Worm (Caenorhabditis elegans) whole organism, L2 larva: ENCODE data around the gene rps-16.
A peak's percentile ranks its signal among the peaks of the same experiment; 100 is the strongest.

Source experiments
- C34F6.9 ChIP-seq: fragments of 150-350 bp; optimal IDR thresholded peaks from 2 replicates; lab custom pipeline; 2014; ENCODE audit warnings: missing biosample characterization, missing genetic modification characterization
- R02D3.7 ChIP-seq: fragments of 150-350 bp; optimal IDR thresholded peaks from 2 replicates; lab custom pipeline; 2014; ENCODE audit warnings: missing biosample characterization, missing genetic modification characterization
- Y55F3AM.14 ChIP-seq: fragments of 200-800 bp; sonication (Bioruptor generic); optimal IDR thresholded peaks from 2 replicates; lab custom pipeline; 2018; ENCODE audit warnings: mild to moderate bottlenecking, missing genetic modification characterization, missing compliant biosample characterization
- ama-1 ChIP-seq: fragments of 150-350 bp; optimal IDR thresholded peaks from 2 replicates; lab custom pipeline; 2018; ENCODE audit warnings: inconsistent platforms
- ceh-16 ChIP-seq: fragments of 150-350 bp; optimal IDR thresholded peaks from 2 replicates; lab custom pipeline; 2014; ENCODE audit warnings: missing biosample characterization, missing genetic modification characterization
- crh-2 ChIP-seq: sonication (generic microtip); optimal IDR thresholded peaks from 2 replicates; lab custom pipeline; 2017; ENCODE audit warnings: missing biosample characterization, missing genetic modification characterization
- dmd-4 ChIP-seq: sonication (generic microtip); optimal IDR thresholded peaks from 2 replicates; lab custom pipeline; 2017; ENCODE audit warnings: missing biosample characterization, missing genetic modification characterization
- egl-27 ChIP-seq: sonication (generic microtip); optimal IDR thresholded peaks from 3 replicates; lab custom pipeline; 2017; ENCODE audit warnings: missing biosample characterization, missing genetic modification reagents, missing genetic modification characterization
- elt-1 ChIP-seq: fragments of 150-350 bp; optimal IDR thresholded peaks from 2 replicates; lab custom pipeline; 2014; ENCODE audit warnings: missing biosample characterization, missing genetic modification characterization
- elt-3 ChIP-seq: sonication (generic microtip); optimal IDR thresholded peaks from 2 replicates; lab custom pipeline; 2017; ENCODE audit warnings: missing biosample characterization, missing genetic modification characterization
- fos-1 ChIP-seq: fragments of 150-350 bp; optimal IDR thresholded peaks from 2 replicates; lab custom pipeline; 2014; ENCODE audit warnings: missing biosample characterization, missing genetic modification characterization
- gmeb-1 ChIP-seq: fragments of 150-350 bp; optimal IDR thresholded peaks from 2 replicates; lab custom pipeline; 2014; ENCODE audit warnings: missing biosample characterization, missing genetic modification characterization
- lin-13 ChIP-seq: fragments of 150-350 bp; optimal IDR thresholded peaks from 2 replicates; lab custom pipeline; 2014; ENCODE audit warnings: missing biosample characterization, missing genetic modification reagents, missing genetic modification characterization
- lsy-2 ChIP-seq, 2 experiments: fragments of 150-350 bp in 1 of 2; sonication (generic microtip) in 1 of 2; optimal IDR thresholded peaks; 2 replicates each; lab custom pipeline; 2014 to 2017; ENCODE audit warnings: missing biosample characterization in 2 of 2, missing genetic modification characterization in 2 of 2
- mbf-1 ChIP-seq: sonication (generic microtip); optimal IDR thresholded peaks from 2 replicates; lab custom pipeline; 2017; ENCODE audit warnings: missing biosample characterization, missing genetic modification characterization
- nhr-11 ChIP-seq: fragments of 150-350 bp; optimal IDR thresholded peaks from 2 replicates; lab custom pipeline; 2014; ENCODE audit warnings: missing biosample characterization, missing genetic modification characterization
- nhr-12 ChIP-seq: fragments of 150-350 bp; optimal IDR thresholded peaks from 2 replicates; lab custom pipeline; 2014; ENCODE audit warnings: missing biosample characterization, missing genetic modification characterization
- nhr-129 ChIP-seq: fragments of 150-350 bp; optimal IDR thresholded peaks from 2 replicates; lab custom pipeline; 2014; ENCODE audit warnings: missing biosample characterization, missing genetic modification characterization
- nhr-21 ChIP-seq: fragments of 150-350 bp; optimal IDR thresholded peaks from 2 replicates; lab custom pipeline; 2014; ENCODE audit warnings: missing biosample characterization, missing genetic modification characterization
- nhr-237 ChIP-seq: fragments of 150-350 bp; optimal IDR thresholded peaks from 2 replicates; lab custom pipeline; 2014; ENCODE audit warnings: missing biosample characterization, missing genetic modification characterization
- nhr-25 ChIP-seq: fragments of 150-350 bp; sonication (generic microtip); optimal IDR thresholded peaks from 3 replicates; lab custom pipeline; 2014; ENCODE audit warnings: missing biosample characterization, missing genetic modification characterization
- nhr-6 ChIP-seq: fragments of 150-350 bp; optimal IDR thresholded peaks from 2 replicates; lab custom pipeline; 2014; ENCODE audit warnings: missing biosample characterization, missing genetic modification characterization
- nhr-77 ChIP-seq: fragments of 150-350 bp; optimal IDR thresholded peaks from 2 replicates; lab custom pipeline; 2014; ENCODE audit warnings: missing biosample characterization, missing genetic modification characterization
- peb-1 ChIP-seq: fragments of 150-350 bp; optimal IDR thresholded peaks from 2 replicates; lab custom pipeline; 2014; ENCODE audit warnings: missing biosample characterization, missing genetic modification characterization
- sem-4 ChIP-seq: fragments of 150-350 bp; optimal IDR thresholded peaks from 2 replicates; lab custom pipeline; 2014; ENCODE audit warnings: missing biosample characterization, missing genetic modification reagents, missing genetic modification characterization
- sma-3 ChIP-seq: sonication (generic microtip); optimal IDR thresholded peaks from 2 replicates; lab custom pipeline; 2016; ENCODE audit warnings: missing genetic modification reagents, missing genetic modification characterization, missing compliant biosample characterization
- sma-9 ChIP-seq, 2 experiments: fragments of 150-350 bp in 1 of 2; sonication (generic microtip) in 1 of 2; optimal IDR thresholded peaks; 2 replicates each; lab custom pipeline; 2014 to 2016; ENCODE audit warnings: missing genetic modification characterization in 2 of 2, mild to moderate bottlenecking in 1 of 2, missing biosample characterization in 1 of 2, missing compliant biosample characterization in 1 of 2, missing genetic modification reagents in 1 of 2, moderate library complexity in 1 of 2
- unc-39 ChIP-seq: fragments of 150-350 bp; optimal IDR thresholded peaks from 2 replicates; lab custom pipeline; 2014; ENCODE audit warnings: missing biosample characterization, missing genetic modification characterization
- unc-55 ChIP-seq: fragments of 150-350 bp; sonication (generic microtip); optimal IDR thresholded peaks from 3 replicates; lab custom pipeline; 2014; ENCODE audit warnings: missing biosample characterization, missing genetic modification reagents, missing genetic modification characterization
- unc-62 ChIP-seq: fragments of 150-350 bp; optimal IDR thresholded peaks from 2 replicates; lab custom pipeline; 2014; ENCODE audit warnings: missing biosample characterization, missing genetic modification reagents, missing genetic modification characterization
- ztf-1 ChIP-seq: fragments of 200-800 bp; sonication (Bioruptor generic); conservative IDR thresholded peaks from 2 replicates; pipeline ENCODE4 v1.3.6; 2022; ENCODE audit warnings: missing genetic modification characterization, missing compliant biosample characterization
- ztf-11 ChIP-seq: sonication (generic microtip); optimal IDR thresholded peaks from 2 replicates; lab custom pipeline; 2017; ENCODE audit warnings: missing biosample characterization, missing genetic modification characterization

rps-16 gene

ce11 chrV:14993620-14994019 is 6.7 kb downstream of the rps-16 start, which contains the start of gene fil-1:
TSS of gene fil-1 (plus strand) at chrV:14993838.
- TF ChIP-seq sma-9 (GFP tag; optimal IDR thresholded peaks at IDR 0.05; lab: Kevin White, UChicago) = peak; percentile 60
- TF ChIP-seq sma-9 (tag; optimal IDR thresholded peaks at IDR 0.05; lab: Kevin White, UChicago) = no peak
- no peak for TF ChIP-seq ama-1 (lab: Kevin White, UChicago)
- peak; percentile 40 for TF ChIP-seq fos-1 (tag; lab: Kevin White, UChicago)

- no peak for TF ChIP-seq unc-55 (GFP tag; lab: Kevin White, UChicago)
- TF ChIP-seq nhr-129 (tag; lab: Kevin White, UChicago) = no peak
- no peak for TF ChIP-seq sem-4 (tag; lab: Kevin White, UChicago)
- no peak for TF ChIP-seq sma-3 (GFP tag; lab: Kevin White, UChicago)
- TF ChIP-seq elt-3 (tag; lab: Kevin White, UChicago) = no peak
- no peak for TF ChIP-seq nhr-77 (tag; lab: Kevin White, UChicago)
- TF ChIP-seq ztf-11 (tag; lab: Kevin White, UChicago) = no peak
- no peak for TF ChIP-seq dmd-4 (tag; lab: Kevin White, UChicago)
- TF ChIP-seq nhr-21 (tag; lab: Kevin White, UChicago) = no peak
- no peak for TF ChIP-seq gmeb-1 (tag; lab: Kevin White, UChicago)
- no peak for TF ChIP-seq nhr-11 (tag; lab: Kevin White, UChicago)
- TF ChIP-seq unc-39 = no peak
- TF ChIP-seq egl-27 = no peak
- no peak for TF ChIP-seq nhr-6 (tag; lab: Kevin White, UChicago)
- TF ChIP-seq elt-1 (tag; lab: Kevin White, UChicago) = no peak
- TF ChIP-seq nhr-237 (tag; lab: Kevin White, UChicago) = no peak
- TF ChIP-seq ceh-16 (tag; lab: Kevin White, UChicago) = no peak
- no peak for TF ChIP-seq fos-1 (tag; lab: Kevin White, UChicago)
- TF ChIP-seq, all 48 proteins: peak for 0
These were observed 7.7 kb downstream of the rps-16 start, which contains the start of gene T01C3.3 for ce11 chrV:14992627-14993117. TSS of gene T01C3.3 (minus strand) at chrV:14992677.

ce11 chrV:14991489-14991888 is 8.9 kb downstream of the rps-16 start:
- TF ChIP-seq nhr-12 (tag; lab: Kevin White, UChicago) = no peak
- TF ChIP-seq Y55F3AM.14 = no peak
- TF ChIP-seq elt-1 (tag; lab: Kevin White, UChicago) = no peak
- no peak for TF ChIP-seq dmd-4 (tag; lab: Kevin White, UChicago)
- no peak for TF ChIP-seq nhr-25
- no peak for TF ChIP-seq ceh-16 (tag; lab: Kevin White, UChicago)
- TF ChIP-seq nhr-129 (tag; lab: Kevin White, UChicago) = no peak

ce11 chrV:14990843-14991242 is 9.5 kb downstream of the rps-16 start, which contains the start of the genes cdt-2 and T01C3.2:
TSS of gene cdt-2 (minus strand) at chrV:14991126.
TSS of gene T01C3.2 (plus strand) at chrV:14991168.
- TF ChIP-seq ztf-1 (GFP tag; lab: Robert Waterston, UW) (no peak), egl-27 (no peak), lsy-2 (tag; optimal IDR thresholded peaks at IDR 0.05; lab: Kevin White, UChicago) (peak in 1 of 2 experiments; percentile 67), lin-13 (GFP tag; lab: Kevin White, UChicago) (no peak), mbf-1 (tag; lab: Kevin White, UChicago) (no peak), nhr-25 (peak; percentile 6), ama-1 (lab: Kevin White, UChicago) (no peak), nhr-129 (tag; lab: Kevin White, UChicago) (peak; percentile 12), sma-9 (GFP tag; optimal IDR thresholded peaks at IDR 0.05; lab: Kevin White, UChicago) (peak; percentile 21), sma-9 (tag; optimal IDR thresholded peaks at IDR 0.05; lab: Kevin White, UChicago) (no peak), Y55F3AM.14 (no peak), peb-1 (tag; lab: Kevin White, UChicago) (no peak), R02D3.7 (tag; lab: Kevin White, UChicago) (peak; percentile 84), crh-2 (peak; percentile 13), unc-55 (GFP tag; lab: Kevin White, UChicago) (peak; percentile 69), gmeb-1 (tag; lab: Kevin White, UChicago) (peak; percentile 82)

ce11 chrV:14984593-14984992 is 15.7 kb downstream of the rps-16 start, which contains the start of gene F02D8.4:
TSS of gene F02D8.4 (plus strand) at chrV:14984893.
- TF ChIP-seq unc-62 (no peak), C34F6.9 (tag; lab: Kevin White, UChicago) (peak; percentile 4)
